Fruit fly (Drosophila melanogaster) whole organism, embryonic: ENCODE results near the gene CG2187.
A peak's percentile ranks its signal among the peaks of the same experiment; 100 is the strongest.

Experiments
- Bteb2 ChIP-seq: fragments of 200-800 bp; sonication (Bioruptor generic); optimal IDR thresholded peaks from 2 replicates; lab custom pipeline; 2016; ENCODE audit warnings: missing biosample characterization, missing genetic modification characterization
- CG10462 ChIP-seq: fragments of 200-800 bp; sonication (Bioruptor generic); optimal IDR thresholded peaks from 2 replicates; lab custom pipeline; 2016; ENCODE audit warnings: missing biosample characterization, missing genetic modification characterization
- CG11247 ChIP-seq: fragments of 200-800 bp; sonication (Bioruptor generic); IDR thresholded peaks from 2 replicates; pipeline ENCODE4 v1.3.6; 2022; ENCODE audit warnings: missing biosample characterization, missing genetic modification characterization
- CG11560 ChIP-seq: fragments of 200-800 bp; sonication (Bioruptor generic); IDR thresholded peaks from 3 replicates; pipeline ENCODE4 v1.3.6; 2022; ENCODE audit warnings: missing biosample characterization, missing genetic modification characterization
- CG12071 ChIP-seq: fragments of 200-800 bp; sonication (Bioruptor generic); optimal IDR thresholded peaks from 3 replicates; lab custom pipeline; 2018; ENCODE audit warnings: missing biosample characterization, mild to moderate bottlenecking, missing genetic modification characterization
- CG12219 ChIP-seq: fragments of 200-800 bp; sonication (Bioruptor generic); optimal IDR thresholded peaks from 3 replicates; lab custom pipeline; 2018; ENCODE audit warnings: missing biosample characterization, mild to moderate bottlenecking, missing genetic modification characterization
- CG13775 ChIP-seq: fragments of 200-800 bp; sonication (Bioruptor generic); optimal IDR thresholded peaks from 3 replicates; lab custom pipeline; 2017; ENCODE audit warnings: missing biosample characterization, mild to moderate bottlenecking, missing genetic modification characterization
- CG1647 ChIP-seq: fragments of 200-800 bp; sonication (Bioruptor generic); optimal IDR thresholded peaks from 3 replicates; lab custom pipeline; 2016; ENCODE audit warnings: missing biosample characterization, missing genetic modification characterization
- CG16779 ChIP-seq: fragments of 200-800 bp; sonication (Bioruptor generic); IDR thresholded peaks from 2 replicates; pipeline ENCODE4 v1.3.6; 2022; ENCODE audit warnings: missing biosample characterization, missing genetic modification characterization
- CG18262 ChIP-seq: fragments of 200-800 bp; optimal IDR thresholded peaks from 3 replicates; lab custom pipeline; 2019; ENCODE audit warnings: missing biosample characterization, mild to moderate bottlenecking, missing genetic modification characterization, moderate library complexity
- CG2120 ChIP-seq: fragments of 200-800 bp; sonication (Bioruptor generic); optimal IDR thresholded peaks from 3 replicates; lab custom pipeline; 2016; ENCODE audit warnings: missing biosample characterization, missing genetic modification characterization
- CG2199 ChIP-seq: fragments of 200-800 bp; sonication (Bioruptor generic); IDR thresholded peaks from 3 replicates; pipeline ENCODE4 v1.3.6; 2022; ENCODE audit warnings: missing biosample characterization, missing genetic modification characterization
- CG2202 ChIP-seq: fragments of 200-800 bp; sonication (Bioruptor generic); optimal IDR thresholded peaks from 2 replicates; lab custom pipeline; 2018; ENCODE audit warnings: missing biosample characterization, mild to moderate bottlenecking, missing genetic modification characterization
- CG2889 ChIP-seq: fragments of 200-800 bp; sonication (Bioruptor generic); IDR thresholded peaks from 3 replicates; pipeline ENCODE4 v1.3.6; 2022; ENCODE audit warnings: missing biosample characterization, missing genetic modification characterization
- CG3065 ChIP-seq: fragments of 200-800 bp; sonication (Bioruptor generic); optimal IDR thresholded peaks from 2 replicates; lab custom pipeline; 2016; ENCODE audit warnings: missing biosample characterization, missing genetic modification characterization
- CG42726 ChIP-seq: fragments of 200-800 bp; sonication (Bioruptor generic); IDR thresholded peaks from 2 replicates; pipeline ENCODE4 v1.3.6; 2022; ENCODE audit warnings: missing biosample characterization, missing genetic modification characterization; ENCODE audit not compliant: partially characterized antibody
- CG6654 ChIP-seq: fragments of 200-800 bp; sonication (Bioruptor generic); optimal IDR thresholded peaks from 2 replicates; lab custom pipeline; 2017; ENCODE audit warnings: missing biosample characterization, mild to moderate bottlenecking, missing genetic modification characterization
- CG6813 ChIP-seq: fragments of 200-800 bp; sonication (Bioruptor generic); optimal IDR thresholded peaks from 2 replicates; lab custom pipeline; 2017; ENCODE audit warnings: missing biosample characterization, missing genetic modification characterization, mild to moderate bottlenecking, moderate library complexity, missing genetic modification reagents
- CG7928 ChIP-seq: fragments of 200-800 bp; sonication (Bioruptor generic); optimal IDR thresholded peaks from 2 replicates; lab custom pipeline; 2017; ENCODE audit warnings: missing biosample characterization, mild to moderate bottlenecking, missing genetic modification characterization
- CG8089 ChIP-seq: fragments of 200-800 bp; sonication (Bioruptor generic); optimal IDR thresholded peaks from 3 replicates; lab custom pipeline; 2016; ENCODE audit warnings: missing biosample characterization, missing genetic modification characterization
- Dll ChIP-seq: fragments of 200-800 bp; sonication (Bioruptor generic); IDR thresholded peaks from 4 replicates; pipeline ENCODE4 v1.3.6; 2022; ENCODE audit warnings: missing biosample characterization, missing genetic modification characterization; ENCODE audit not compliant: partially characterized antibody
- Doc3 ChIP-seq: fragments of 200-800 bp; sonication (Bioruptor generic); IDR thresholded peaks from 3 replicates; pipeline ENCODE4 v1.3.6; 2022; ENCODE audit warnings: missing biosample characterization, missing genetic modification characterization; ENCODE audit not compliant: partially characterized antibody
- Kr ChIP-seq: fragments of 200-800 bp; sonication (Bioruptor generic); optimal IDR thresholded peaks from 2 replicates; lab custom pipeline; 2017; ENCODE audit warnings: missing biosample characterization, mild to moderate bottlenecking, missing genetic modification characterization
- Myb ChIP-seq: fragments of 200-800 bp; sonication (Bioruptor generic); optimal IDR thresholded peaks from 2 replicates; lab custom pipeline; 2016; ENCODE audit warnings: missing biosample characterization, missing genetic modification characterization
- Opbp ChIP-seq: fragments of 200-800 bp; sonication (Bioruptor generic); IDR thresholded peaks from 3 replicates; pipeline ENCODE4 v1.3.6; 2022; ENCODE audit warnings: missing biosample characterization, missing genetic modification characterization; ENCODE audit not compliant: partially characterized antibody
- Poxn ChIP-seq: fragments of 200-800 bp; sonication (Bioruptor generic); IDR thresholded peaks from 2 replicates; pipeline ENCODE4 v1.3.6; 2022; ENCODE audit warnings: missing biosample characterization, missing genetic modification characterization
- Ptx1 ChIP-seq: fragments of 200-800 bp; sonication (Bioruptor generic); IDR thresholded peaks from 2 replicates; pipeline ENCODE4 v1.3.6; 2022; ENCODE audit warnings: missing biosample characterization, missing genetic modification characterization
- Rx ChIP-seq: fragments of 200-800 bp; sonication (Bioruptor generic); IDR thresholded peaks from 2 replicates; pipeline ENCODE4 v1.3.6; 2022; ENCODE audit warnings: missing biosample characterization, missing genetic modification characterization
- Side ChIP-seq: fragments of 200-800 bp; sonication (Bioruptor generic); optimal IDR thresholded peaks from 2 replicates; lab custom pipeline; 2016; ENCODE audit warnings: missing biosample characterization, missing genetic modification characterization
- Sox102F ChIP-seq: fragments of 200-800 bp; sonication (Bioruptor generic); optimal IDR thresholded peaks from 2 replicates; lab custom pipeline; 2018; ENCODE audit warnings: missing biosample characterization, mild to moderate bottlenecking, missing genetic modification characterization, moderate library complexity
- Spps ChIP-seq: fragments of 200-800 bp; sonication (Bioruptor generic); optimal IDR thresholded peaks from 2 replicates; lab custom pipeline; 2018; ENCODE audit warnings: missing biosample characterization, mild to moderate bottlenecking, missing genetic modification characterization
- TFAM ChIP-seq: fragments of 200-800 bp; sonication (Bioruptor generic); optimal IDR thresholded peaks from 2 replicates; lab custom pipeline; 2017; ENCODE audit warnings: missing biosample characterization, missing genetic modification characterization, inconsistent platforms
- Usf ChIP-seq: fragments of 200-800 bp; sonication (Bioruptor generic); optimal IDR thresholded peaks from 2 replicates; lab custom pipeline; 2017; ENCODE audit warnings: missing genotype, missing biosample characterization, missing genetic modification characterization
- YL-1 ChIP-seq: fragments of 200-800 bp; sonication (Bioruptor generic); optimal IDR thresholded peaks from 3 replicates; lab custom pipeline; 2017; ENCODE audit warnings: missing biosample characterization, mild to moderate bottlenecking, missing genetic modification characterization
- ab ChIP-seq: fragments of 200-800 bp; sonication (Bioruptor generic); optimal IDR thresholded peaks from 2 replicates; lab custom pipeline; 2016; ENCODE audit warnings: missing biosample characterization, missing genetic modification characterization
- ase ChIP-seq: fragments of 200-800 bp; sonication (Bioruptor generic); IDR thresholded peaks from 3 replicates; pipeline ENCODE4 v1.3.6; 2022; ENCODE audit warnings: missing biosample characterization, missing genetic modification characterization
- bab2 ChIP-seq: fragments of 200-800 bp; sonication (Bioruptor generic); optimal IDR thresholded peaks from 2 replicates; lab custom pipeline; 2016; ENCODE audit warnings: missing biosample characterization, missing genetic modification characterization
- cg ChIP-seq: fragments of 200-800 bp; sonication (Bioruptor generic); optimal IDR thresholded peaks from 3 replicates; lab custom pipeline; 2019; ENCODE audit warnings: missing biosample characterization, mild to moderate bottlenecking, missing genetic modification characterization, moderate library complexity
- chn ChIP-seq: fragments of 200-800 bp; sonication (Bioruptor generic); optimal IDR thresholded peaks from 2 replicates; lab custom pipeline; 2016; ENCODE audit warnings: missing biosample characterization, missing genetic modification characterization
- eve ChIP-seq, 2 experiments: fragments of >200 bp; optimal IDR thresholded peaks; 2 replicates each; lab custom pipeline; 2017; ENCODE audit warnings: missing biosample characterization in 2 of 2, missing genetic modification characterization in 2 of 2
- ind ChIP-seq: fragments of 200-800 bp; sonication (Bioruptor generic); optimal IDR thresholded peaks from 3 replicates; lab custom pipeline; 2016; ENCODE audit warnings: missing biosample characterization, missing genetic modification characterization
- ken ChIP-seq: fragments of 200-800 bp; sonication (Bioruptor generic); IDR thresholded peaks from 3 replicates; pipeline ENCODE4 v1.3.6; 2022; ENCODE audit warnings: missing biosample characterization, missing genetic modification characterization
- lilli ChIP-seq: fragments of 200-800 bp; sonication (Bioruptor generic); optimal IDR thresholded peaks from 3 replicates; lab custom pipeline; 2016; ENCODE audit warnings: missing biosample characterization, missing genetic modification characterization
- mam ChIP-seq: fragments of 200-800 bp; sonication (Bioruptor generic); optimal IDR thresholded peaks from 3 replicates; lab custom pipeline; 2016; ENCODE audit warnings: missing biosample characterization, missing genetic modification characterization
- mirr ChIP-seq: fragments of 200-800 bp; sonication (Bioruptor generic); optimal IDR thresholded peaks from 3 replicates; lab custom pipeline; 2018; ENCODE audit warnings: missing biosample characterization, mild to moderate bottlenecking, missing genetic modification characterization
- prd ChIP-seq, 3 experiments: fragments of >200 bp in 2 of 3; fragments of 200-800 bp in 1 of 3; sonication (Bioruptor generic) in 1 of 3; optimal IDR thresholded peaks in 2 of 3; IDR thresholded peaks in 1 of 3; 2 replicates in 2 of 3; 3 replicates in 1 of 3; pipeline versions ENCODE4 v1.3.6 to Lab custom; 2017 to 2022; ENCODE audit warnings: missing biosample characterization in 1 of 3, missing genetic modification characterization in 1 of 3
- pum ChIP-seq: fragments of 200-800 bp; sonication (Bioruptor generic); optimal IDR thresholded peaks from 2 replicates; lab custom pipeline; 2016; ENCODE audit warnings: missing biosample characterization, missing genetic modification characterization
- repo ChIP-seq: fragments of 200-800 bp; sonication (Bioruptor generic); optimal IDR thresholded peaks from 2 replicates; lab custom pipeline; 2016; ENCODE audit warnings: missing biosample characterization, missing genetic modification characterization
- sens ChIP-seq: fragments of 200-800 bp; sonication (Bioruptor generic); peaks from one replicate; lab custom pipeline; 2016; ENCODE audit warnings: missing biosample characterization, missing genetic modification characterization
- sens-2 ChIP-seq: fragments of 200-800 bp; sonication (Bioruptor generic); IDR thresholded peaks from 2 replicates; pipeline ENCODE4 v1.3.6; 2022; ENCODE audit warnings: missing biosample characterization, missing genetic modification characterization
- ssp ChIP-seq: fragments of 200-800 bp; sonication (Bioruptor generic); IDR thresholded peaks from 2 replicates; pipeline ENCODE4 v1.3.6; 2022; ENCODE audit warnings: missing biosample characterization, missing genetic modification characterization
- vfl ChIP-seq: fragments of 200-800 bp; sonication (Bioruptor generic); optimal IDR thresholded peaks from 2 replicates; lab custom pipeline; 2016; ENCODE audit warnings: missing biosample characterization, missing genetic modification characterization

Gene CG2187

DNA sequence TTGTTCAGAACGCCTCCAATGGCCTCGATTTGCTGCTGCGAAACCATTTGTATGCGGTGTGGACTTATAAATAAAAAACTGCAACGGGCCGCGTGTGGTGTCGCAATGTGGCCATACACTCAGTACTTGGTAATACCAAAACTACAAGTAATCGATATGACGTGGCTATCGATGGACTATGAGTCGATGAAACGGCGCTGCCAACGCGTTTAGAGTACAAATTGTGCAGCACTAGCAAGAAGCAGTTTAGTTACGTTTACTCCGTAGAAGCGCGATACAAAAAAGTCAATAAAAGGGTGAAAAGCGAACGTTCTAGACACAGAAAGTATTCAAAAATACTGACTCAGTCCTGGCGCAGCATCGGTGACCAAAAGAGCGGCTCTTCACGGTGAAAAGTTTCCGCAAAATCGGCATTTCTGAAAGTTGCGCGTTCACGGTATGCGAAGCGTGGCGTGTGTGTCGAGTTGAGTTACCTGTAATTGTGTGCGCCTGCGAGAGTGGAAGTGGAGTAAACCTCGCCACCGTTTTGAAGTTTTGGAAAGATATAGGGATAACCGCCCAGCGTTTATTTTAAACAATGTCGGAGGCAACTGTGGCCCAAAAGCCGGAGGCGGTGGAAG is 10.9 kb downstream of the CG2187 start, which contains the start of the genes nero and CG1910 (continued):
- no peak for TF ChIP-seq chn (GFP tag; lab: Kevin White, UChicago)
- TF ChIP-seq CG11560: no peak
- TF ChIP-seq vfl: peak; percentile 1
- no peak for TF ChIP-seq CG13775 (GFP tag; lab: Kevin White, UChicago)
- TF ChIP-seq sens (GFP tag; lab: Kevin White, UChicago): peak; percentile 65
- TF ChIP-seq CG2889 (GFP tag; lab: Robert Waterston, UW): no peak
- no peak for TF ChIP-seq CG7928 (GFP tag; lab: Kevin White, UChicago)
- no peak for TF ChIP-seq Usf (GFP tag; lab: Kevin White, UChicago)
- TF ChIP-seq CG12219: no peak
- no peak for TF ChIP-seq ab
- no peak for TF ChIP-seq CG16779
- TF ChIP-seq Rx (GFP tag; lab: Robert Waterston, UW): no peak
- TF ChIP-seq CG2120 (GFP tag; lab: Kevin White, UChicago): peak; percentile 6
- no peak for TF ChIP-seq CG2199 (GFP tag; lab: Robert Waterston, UW)
- TF ChIP-seq ken (GFP tag; lab: Robert Waterston, UW): no peak
- TF ChIP-seq CG10462 (GFP tag; lab: Kevin White, UChicago): no peak
- no peak for TF ChIP-seq ind (GFP tag; lab: Kevin White, UChicago)
- no peak for TF ChIP-seq Doc3
- TF ChIP-seq CG42726 (GFP tag; lab: Robert Waterston, UW): no peak
- no peak for TF ChIP-seq Ptx1 (GFP tag; lab: Robert Waterston, UW)
- TF ChIP-seq ase: no peak
- no peak for TF ChIP-seq Spps (tag; lab: Kevin White, UChicago)
- no peak for TF ChIP-seq sens-2 (GFP tag; lab: Robert Waterston, UW)
- TF ChIP-seq mam: no peak
- TF ChIP-seq cg (GFP tag; lab: Kevin White, UChicago): no peak
- TF ChIP-seq eve (GFP tag; optimal IDR thresholded peaks at IDR 0.05; lab: Kevin White, UChicago): no peak
- TF ChIP-seq TFAM (GFP tag; lab: Kevin White, UChicago): no peak
- no peak for TF ChIP-seq ssp (GFP tag; lab: Robert Waterston, UW)
- no peak for TF ChIP-seq CG12071
- TF ChIP-seq CG18262 (tag; lab: Kevin White, UChicago): no peak
- TF ChIP-seq lilli (GFP tag; lab: Kevin White, UChicago): no peak
- TF ChIP-seq CG6654: no peak
- peak; percentile 3 for TF ChIP-seq Kr (GFP tag; lab: Kevin White, UChicago)
- TF ChIP-seq YL-1 (GFP tag; lab: Kevin White, UChicago): peak; percentile 17
- peak; percentile 71 for TF ChIP-seq Myb (GFP tag; lab: Kevin White, UChicago)
- TF ChIP-seq prd (optimal IDR thresholded peaks at IDR 0.05; lab: Kevin White, UChicago): no peak
- no peak for TF ChIP-seq prd (GFP tag; IDR thresholded peaks at IDR 0.05; lab: Robert Waterston, UW)
- TF ChIP-seq Sox102F: no peak
- TF ChIP-seq CG6813 (GFP tag; lab: Kevin White, UChicago): no peak
- TF ChIP-seq Bteb2 (GFP tag; lab: Kevin White, UChicago): no peak
- no peak for TF ChIP-seq mirr
- TF ChIP-seq CG8089: peak; percentile 2
- TF ChIP-seq CG1647 (GFP tag; lab: Kevin White, UChicago): no peak
- no peak for TF ChIP-seq CG2202 (tag; lab: Kevin White, UChicago)
- no peak for TF ChIP-seq Dll (GFP tag; lab: Robert Waterston, UW)
- TF ChIP-seq bab2 (GFP tag; lab: Kevin White, UChicago): no peak
- no peak for TF ChIP-seq Side (GFP tag; lab: Kevin White, UChicago)
- TF ChIP-seq pum (GFP tag; lab: Kevin White, UChicago): no peak
- no peak for TF ChIP-seq Poxn (GFP tag; lab: Robert Waterston, UW)
- no peak for TF ChIP-seq CG11247
- no peak for TF ChIP-seq repo (GFP tag; lab: Kevin White, UChicago)
- TF ChIP-seq CG3065 (GFP tag; lab: Kevin White, UChicago): peak; percentile 7
- TF ChIP-seq Opbp (GFP tag; lab: Robert Waterston, UW): no peak
